Worm (Caenorhabditis elegans) whole organism, L4 larva: ENCODE data around the gene parn-2.

Source experiments
- R02D3.7 ChIP-seq: fragments of 150-350 bp; sonication (generic microtip); optimal IDR thresholded peaks from 3 replicates; lab custom pipeline; 2014; ENCODE audit warnings: missing biosample characterization, missing genetic modification characterization
- dve-1 ChIP-seq: sonication (generic microtip); optimal IDR thresholded peaks from 2 replicates; lab custom pipeline; 2017; ENCODE audit warnings: antibody characterized with exemption, mild to moderate bottlenecking, missing genetic modification characterization, missing compliant biosample characterization; ENCODE audit not compliant: insufficient read depth
- fkh-10 ChIP-seq: fragments of 150-350 bp; optimal IDR thresholded peaks from 2 replicates; lab custom pipeline; 2014; ENCODE audit warnings: missing biosample characterization, missing genetic modification reagents, missing genetic modification characterization
- mdl-1 ChIP-seq, 2 experiments: fragments of 150-350 bp in 1 of 2; sonication (generic microtip) in 1 of 2; optimal IDR thresholded peaks; 2 replicates each; lab custom pipeline; 2014 to 2017; ENCODE audit warnings: missing biosample characterization in 2 of 2, missing genetic modification characterization in 2 of 2
- mdt-29 ChIP-seq: fragments of 200-800 bp; sonication (Bioruptor generic); IDR thresholded peaks from 2 replicates; pipeline ENCODE4 v1.3.6; 2022; ENCODE audit warnings: missing genetic modification reagents, missing genetic modification characterization, missing compliant biosample characterization
- pha-4 ChIP-seq, 2 experiments: fragments of 150-350 bp in 1 of 2; fragments of 200-800 bp in 1 of 2; sonication (Bioruptor generic) in 1 of 2; IDR thresholded peaks in 1 of 2; optimal IDR thresholded peaks in 1 of 2; 2 replicates each; pipeline versions ENCODE4 v1.3.6 to Lab custom; 2014 to 2022; ENCODE audit warnings: missing genetic modification characterization in 2 of 2, missing genetic modification reagents in 2 of 2, missing biosample characterization in 1 of 2, missing compliant biosample characterization in 1 of 2
- pqm-1 ChIP-seq: sonication (generic microtip); optimal IDR thresholded peaks from 2 replicates; lab custom pipeline; 2017; ENCODE audit warnings: missing biosample characterization, missing genetic modification characterization
- snpc-4 ChIP-seq: fragments of 150-350 bp; optimal IDR thresholded peaks from 2 replicates; lab custom pipeline; 2014; ENCODE audit warnings: missing biosample characterization, missing genetic modification characterization

ce11 chrII:12260538-12260937 is 4.1 kb upstream of the parn-2 start:
- TF ChIP-seq mdl-1 (tag; optimal IDR thresholded peaks at IDR 0.05; lab: Kevin White, UChicago) (no peak), pha-4 (GFP tag; IDR thresholded peaks at IDR 0.05; lab: Robert Waterston, UW) (no peak), pha-4 (tag; optimal IDR thresholded peaks at IDR 0.05; lab: Kevin White, UChicago) (no peak), snpc-4 (tag; lab: Kevin White, UChicago) (no peak), fkh-10 (GFP tag; lab: Kevin White, UChicago) (no peak), pqm-1 (tag; lab: Kevin White, UChicago) (no peak), mdt-29 (GFP tag; lab: Robert Waterston, UW) (no peak), R02D3.7 (tag; lab: Kevin White, UChicago) (no peak), dve-1 (tag; lab: Kevin White, UChicago) (no peak)
